Worm (Caenorhabditis elegans): ENCODE results near the gene moc-2.

- TF ChIP-seq tbx-37 (GFP tag; conservative IDR thresholded peaks at IDR 0.05) (no peak), hmg-4 (GFP tag; optimal IDR thresholded peaks at IDR 0.05) (no peak)
Measured at ce11 chrV:6493821-6494220, 10.2 kb downstream of the moc-2 start, which contains the start of gene cpt-6.

All from whole organism, early embryonic.